Fruit fly (Drosophila melanogaster): ENCODE results near the gene mamo.

mamo gene

DNA sequence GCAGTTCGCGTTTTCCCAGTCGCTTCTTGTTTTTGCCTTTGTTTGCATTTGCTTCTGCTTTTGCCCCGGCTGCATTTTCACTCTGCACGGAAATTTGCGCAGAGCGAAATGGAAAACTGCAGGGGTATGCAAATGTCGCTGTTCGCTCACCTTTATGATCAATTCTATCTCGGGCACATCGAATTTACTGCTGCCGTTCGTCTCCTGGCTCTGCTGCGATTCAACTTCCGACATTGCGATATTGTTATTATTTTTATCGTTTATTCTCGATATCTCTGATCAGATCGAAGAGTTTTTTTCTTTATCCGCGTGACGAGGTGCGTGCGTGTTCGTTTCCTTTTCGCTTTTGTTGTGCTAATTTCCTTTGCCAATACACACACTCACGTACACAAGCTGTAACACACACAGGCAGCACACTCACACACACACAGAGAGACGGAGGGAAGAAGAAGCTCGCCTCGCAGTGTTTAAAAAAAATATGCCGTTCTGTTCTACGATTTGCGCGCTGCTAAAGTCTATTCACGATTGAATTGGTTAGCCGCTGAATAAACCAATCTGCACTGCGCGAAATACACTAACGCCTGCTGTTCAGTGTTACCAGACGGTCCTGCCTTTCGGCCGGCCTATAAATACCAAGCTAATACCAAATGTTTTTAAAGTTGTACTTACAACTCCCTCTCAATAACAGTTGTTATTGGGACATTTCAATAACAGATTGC, 168.4 kb downstream of the mamo start, which contains the start of gene Clic (continued):
- peak; percentile 33 for TF ChIP-seq CG14710 (tag; optimal IDR thresholded peaks at IDR 0.05)
- no peak for TF ChIP-seq knrl (GFP tag; IDR thresholded peaks at IDR 0.05; ENCODE audit: partially characterized antibody)
- TF ChIP-seq Aef1 (GFP tag; IDR thresholded peaks at IDR 0.05): no peak
- TF ChIP-seq lmd (GFP tag; IDR thresholded peaks at IDR 0.05): no peak
- no peak for TF ChIP-seq CG12236 (GFP tag; optimal IDR thresholded peaks at IDR 0.05)
- TF ChIP-seq CG12769 (tag; optimal IDR thresholded peaks at IDR 0.05): no peak
- TF ChIP-seq CG15479 (GFP tag; optimal IDR thresholded peaks at IDR 0.05): peak; percentile 46
- no peak for TF ChIP-seq CG31388 (GFP tag; optimal IDR thresholded peaks at IDR 0.05)
- TF ChIP-seq slbo (GFP tag; IDR thresholded peaks at IDR 0.05): peak; percentile 42; the same call in 1 of the 2 replicates
- no peak for TF ChIP-seq CG30403 (GFP tag; optimal IDR thresholded peaks at IDR 0.05)
- no peak for TF ChIP-seq CG15601 (tag; optimal IDR thresholded peaks at IDR 0.05)
- no peak for TF ChIP-seq Poxn (GFP tag; IDR thresholded peaks at IDR 0.05)
- TF ChIP-seq bsh (GFP tag; optimal IDR thresholded peaks at IDR 0.05): no peak
- peak; percentile 35 for TF ChIP-seq NC2β (GFP tag; optimal IDR thresholded peaks at IDR 0.05)
- no peak for TF ChIP-seq cad (GFP tag; optimal IDR thresholded peaks at IDR 0.05)
- TF ChIP-seq CG10274 (GFP tag; optimal IDR thresholded peaks at IDR 0.05): no peak
- TF ChIP-seq Med (GFP tag): peak; percentile 85
- TF ChIP-seq Meics (GFP tag; optimal IDR thresholded peaks at IDR 0.05): peak; percentile 19
- no peak for TF ChIP-seq cato (GFP tag; optimal IDR thresholded peaks at IDR 0.05; ENCODE audit: borderline replicate concordance)
- TF ChIP-seq Gsc (GFP tag; IDR thresholded peaks at IDR 0.05): no peak
- peak; percentile 74; the same call in 2 of the 3 replicates for TF ChIP-seq CG6791 (GFP tag; IDR thresholded peaks at IDR 0.05; ENCODE audit: partially characterized antibody)
- TF ChIP-seq Hmx (GFP tag; optimal IDR thresholded peaks at IDR 0.05): no peak
- no peak for TF ChIP-seq aop (GFP tag; IDR thresholded peaks at IDR 0.05)
- peak; percentile 37 for TF ChIP-seq NK7.1 (GFP tag; optimal IDR thresholded peaks at IDR 0.05)
- TF ChIP-seq CG42726 (GFP tag; IDR thresholded peaks at IDR 0.05; ENCODE audit: partially characterized antibody): peak; percentile 62; the same call in 1 of the 2 replicates
- TF ChIP-seq Tbp (GFP tag; optimal IDR thresholded peaks at IDR 0.05): no peak
- TF ChIP-seq ssp (GFP tag; IDR thresholded peaks at IDR 0.05): no peak
- no peak for TF ChIP-seq Dip3 (GFP tag; optimal IDR thresholded peaks at IDR 0.05)
- TF ChIP-seq Bteb2 (GFP tag; optimal IDR thresholded peaks at IDR 0.05): no peak
- peak; percentile 5 for TF ChIP-seq Mad (GFP tag; optimal IDR thresholded peaks at IDR 0.05)
- TF ChIP-seq gem (tag; optimal IDR thresholded peaks at IDR 0.05): no peak
- TF ChIP-seq CG9797 (GFP tag; optimal IDR thresholded peaks at IDR 0.05): peak; percentile 73
- no peak for TF ChIP-seq CG13123 (GFP tag; optimal IDR thresholded peaks at IDR 0.05)
- TF ChIP-seq dm (GFP tag; optimal IDR thresholded peaks at IDR 0.05): no peak
- no peak for TF ChIP-seq unc-4 (GFP tag; IDR thresholded peaks at IDR 0.05; ENCODE audit: partially characterized antibody)
- TF ChIP-seq CG3838 (GFP tag; optimal IDR thresholded peaks at IDR 0.05): no peak
- TF ChIP-seq CG1832 (GFP tag; optimal IDR thresholded peaks at IDR 0.05): no peak
- no peak for TF ChIP-seq cas (GFP tag; IDR thresholded peaks at IDR 0.05)
- TF ChIP-seq ap (GFP tag; IDR thresholded peaks at IDR 0.05): no peak
- 0 out of 2 replicates have a peak, but pooled peaks have one; percentile 14 for TF ChIP-seq CG10321 (GFP tag; IDR thresholded peaks at IDR 0.05)
- no peak for TF ChIP-seq Eip74EF (GFP tag; optimal IDR thresholded peaks at IDR 0.05)
- no peak for TF ChIP-seq Sox100B (GFP tag; optimal IDR thresholded peaks at IDR 0.05)
- TF ChIP-seq Oli (tag; optimal IDR thresholded peaks at IDR 0.05): no peak
- no peak for TF ChIP-seq Nf-YA (GFP tag; IDR thresholded peaks at IDR 0.05)
- TF ChIP-seq CG12659 (GFP tag; optimal IDR thresholded peaks at IDR 0.05): peak; percentile 76
- TF ChIP-seq row (GFP tag; IDR thresholded peaks at IDR 0.05): peak; percentile 22; the same call in 2 of the 3 replicates
- no peak for TF ChIP-seq tap (tag; optimal IDR thresholded peaks at IDR 0.05)
- TF ChIP-seq CG18262 (tag; optimal IDR thresholded peaks at IDR 0.05): no peak
- TF ChIP-seq wdn (GFP tag; IDR thresholded peaks at IDR 0.05): 0 out of 2 replicates have a peak, but pooled peaks have one; percentile 14
- no peak for TF ChIP-seq Lim3 (GFP tag; IDR thresholded peaks at IDR 0.05)

Measured in whole organism, embryonic.